Fruit fly (Drosophila melanogaster) whole organism, embryonic: ENCODE results near the gene TM9SF3.

Experiments used
- Bgb ChIP-seq: fragments of 200-800 bp; sonication (Bioruptor generic); IDR thresholded peaks from 2 replicates; pipeline ENCODE4 v1.3.6; 2022; ENCODE audit warnings: missing biosample characterization, missing genetic modification characterization; ENCODE audit not compliant: partially characterized antibody
- CG1024 ChIP-seq: fragments of 200-800 bp; sonication (Bioruptor generic); IDR thresholded peaks from 2 replicates; pipeline ENCODE4 v1.3.6; 2022; ENCODE audit warnings: missing biosample characterization, missing genetic modification characterization
- CG10274 ChIP-seq: fragments of 200-800 bp; sonication (Bioruptor generic); optimal IDR thresholded peaks from 3 replicates; lab custom pipeline; 2017; ENCODE audit warnings: missing biosample characterization, mild to moderate bottlenecking, missing genetic modification characterization
- CG10462 ChIP-seq: fragments of 200-800 bp; sonication (Bioruptor generic); optimal IDR thresholded peaks from 2 replicates; lab custom pipeline; 2016; ENCODE audit warnings: missing biosample characterization, missing genetic modification characterization
- CG11560 ChIP-seq: fragments of 200-800 bp; sonication (Bioruptor generic); IDR thresholded peaks from 3 replicates; pipeline ENCODE4 v1.3.6; 2022; ENCODE audit warnings: missing biosample characterization, missing genetic modification characterization
- CG13624 ChIP-seq: fragments of 200-800 bp; sonication (Bioruptor generic); optimal IDR thresholded peaks from 2 replicates; lab custom pipeline; 2016; ENCODE audit warnings: missing biosample characterization, missing genetic modification characterization
- CG1529 ChIP-seq: fragments of 200-800 bp; sonication (Bioruptor generic); optimal IDR thresholded peaks from 3 replicates; lab custom pipeline; 2018; ENCODE audit warnings: missing biosample characterization, missing genetic modification characterization
- CG1647 ChIP-seq: fragments of 200-800 bp; sonication (Bioruptor generic); optimal IDR thresholded peaks from 3 replicates; lab custom pipeline; 2016; ENCODE audit warnings: missing biosample characterization, missing genetic modification characterization
- CG18262 ChIP-seq: fragments of 200-800 bp; optimal IDR thresholded peaks from 3 replicates; lab custom pipeline; 2019; ENCODE audit warnings: missing biosample characterization, mild to moderate bottlenecking, missing genetic modification characterization, moderate library complexity
- CG2889 ChIP-seq: fragments of 200-800 bp; sonication (Bioruptor generic); IDR thresholded peaks from 3 replicates; pipeline ENCODE4 v1.3.6; 2022; ENCODE audit warnings: missing biosample characterization, missing genetic modification characterization
- CG30403 ChIP-seq: fragments of 200-800 bp; sonication (Bioruptor generic); optimal IDR thresholded peaks from 3 replicates; lab custom pipeline; 2016; ENCODE audit warnings: missing biosample characterization, missing genetic modification characterization
- CG34422 ChIP-seq: fragments of 200-800 bp; sonication (Bioruptor generic); IDR thresholded peaks from 3 replicates; pipeline ENCODE4 v1.3.6; 2022; ENCODE audit warnings: missing biosample characterization, missing genetic modification characterization
- CG3726 ChIP-seq: fragments of 200-800 bp; sonication (Bioruptor generic); IDR thresholded peaks from 3 replicates; pipeline ENCODE4, ENCODE4 v1.3.6; 2022; ENCODE audit warnings: missing biosample characterization, missing genetic modification characterization
- CG4730 ChIP-seq: fragments of 200-800 bp; sonication (Bioruptor generic); IDR thresholded peaks from 2 replicates; pipeline ENCODE4 v1.3.6; 2022; ENCODE audit warnings: missing biosample characterization, missing genetic modification characterization
- CG6272 ChIP-seq: fragments of 200-800 bp; sonication (Bioruptor generic); IDR thresholded peaks from 2 replicates; pipeline ENCODE4 v1.3.6; 2022; ENCODE audit warnings: missing biosample characterization, missing genetic modification characterization
- CG6683 ChIP-seq: fragments of 200-800 bp; sonication (Bioruptor generic); optimal IDR thresholded peaks from 2 replicates; lab custom pipeline; 2017; ENCODE audit warnings: missing biosample characterization, mild to moderate bottlenecking, missing genetic modification characterization, missing genetic modification reagents
- CG8089 ChIP-seq: fragments of 200-800 bp; sonication (Bioruptor generic); optimal IDR thresholded peaks from 3 replicates; lab custom pipeline; 2016; ENCODE audit warnings: missing biosample characterization, missing genetic modification characterization
- CG8281 ChIP-seq: fragments of 200-800 bp; sonication (Bioruptor generic); optimal IDR thresholded peaks from 2 replicates; lab custom pipeline; 2018; ENCODE audit warnings: missing biosample characterization, mild to moderate bottlenecking, missing genetic modification characterization, moderate library complexity
- CG8765 ChIP-seq: fragments of 200-800 bp; sonication (Bioruptor generic); IDR thresholded peaks from 2 replicates; pipeline ENCODE4 v1.3.6; 2022; ENCODE audit warnings: missing biosample characterization, missing genetic modification characterization
- CG8944 ChIP-seq: fragments of 200-800 bp; sonication (Bioruptor generic); optimal IDR thresholded peaks from 3 replicates; lab custom pipeline; 2016; ENCODE audit warnings: missing biosample characterization, missing genetic modification characterization
- CG9609 ChIP-seq: fragments of 200-800 bp; sonication (Bioruptor generic); optimal IDR thresholded peaks from 3 replicates; lab custom pipeline; 2016; ENCODE audit warnings: missing biosample characterization, missing genetic modification characterization
- CrebB ChIP-seq: fragments of 200-800 bp; sonication (Bioruptor generic); optimal IDR thresholded peaks from 3 replicates; lab custom pipeline; 2018; ENCODE audit warnings: missing biosample characterization, mild to moderate bottlenecking, missing genetic modification characterization
- D ChIP-seq, 2 experiments: fragments of 200-800 bp in 1 of 2; fragments of >200 bp in 1 of 2; sonication (Bioruptor generic) in 1 of 2; optimal IDR thresholded peaks; 2 replicates in 1 of 2; 3 replicates in 1 of 2; lab custom pipeline; 2017; ENCODE audit warnings: mild to moderate bottlenecking in 1 of 2, missing biosample characterization in 1 of 2, missing genetic modification characterization in 1 of 2, missing genetic modification reagents in 1 of 2
- D19B ChIP-seq: fragments of 200-800 bp; sonication (Bioruptor generic); optimal IDR thresholded peaks from 2 replicates; lab custom pipeline; 2017; ENCODE audit warnings: missing biosample characterization, mild to moderate bottlenecking, missing genetic modification characterization
- Drgx ChIP-seq: fragments of 200-800 bp; sonication (Bioruptor generic); IDR thresholded peaks from 2 replicates; pipeline ENCODE4 v1.3.6; 2022; ENCODE audit warnings: missing biosample characterization, missing genetic modification characterization
- E2f2 ChIP-seq: fragments of 200-800 bp; sonication (Bioruptor generic); IDR thresholded peaks from 2 replicates; pipeline ENCODE4 v1.3.6; 2022; ENCODE audit warnings: missing biosample characterization, missing genetic modification characterization
- HLHmδ ChIP-seq: fragments of 200-800 bp; sonication (Bioruptor generic); optimal IDR thresholded peaks from 2 replicates; lab custom pipeline; 2018; ENCODE audit warnings: missing biosample characterization, mild to moderate bottlenecking, missing genetic modification characterization, moderate library complexity
- Hey ChIP-seq: fragments of 200-800 bp; sonication (Bioruptor generic); optimal IDR thresholded peaks from 3 replicates; lab custom pipeline; 2018; ENCODE audit warnings: missing biosample characterization, mild to moderate bottlenecking, missing genetic modification characterization
- HmgZ ChIP-seq: fragments of 200-800 bp; sonication (Bioruptor generic); optimal IDR thresholded peaks from 2 replicates; lab custom pipeline; 2018; ENCODE audit warnings: missing biosample characterization, mild to moderate bottlenecking, missing genetic modification characterization
- Nf-YA ChIP-seq: fragments of 200-800 bp; sonication (Bioruptor generic); IDR thresholded peaks from 2 replicates; pipeline ENCODE4 v1.3.6; 2022; ENCODE audit warnings: missing biosample characterization, missing genetic modification characterization
- Nf-YC ChIP-seq: fragments of 200-800 bp; optimal IDR thresholded peaks from 3 replicates; lab custom pipeline; 2019; ENCODE audit warnings: missing biosample characterization, mild to moderate bottlenecking, missing genetic modification characterization, moderate library complexity
- Spps ChIP-seq: fragments of 200-800 bp; sonication (Bioruptor generic); optimal IDR thresholded peaks from 2 replicates; lab custom pipeline; 2018; ENCODE audit warnings: missing biosample characterization, mild to moderate bottlenecking, missing genetic modification characterization
- Xbp1 ChIP-seq: fragments of 200-800 bp; sonication (Bioruptor generic); optimal IDR thresholded peaks from 3 replicates; lab custom pipeline; 2016; ENCODE audit warnings: missing biosample characterization, mild to moderate bottlenecking, missing genetic modification characterization
- ap ChIP-seq: fragments of 200-800 bp; sonication (Bioruptor generic); IDR thresholded peaks from 2 replicates; pipeline ENCODE4 v1.3.6; 2022; ENCODE audit warnings: missing biosample characterization, missing genetic modification characterization
- cas ChIP-seq: fragments of 200-800 bp; sonication (Bioruptor generic); IDR thresholded peaks from 2 replicates; pipeline ENCODE4 v1.3.6; 2022; ENCODE audit warnings: missing biosample characterization, missing genetic modification characterization
- crp ChIP-seq, 2 experiments: fragments of 200-800 bp; sonication (Bioruptor generic); optimal IDR thresholded peaks; 2 replicates in 1 of 2; 3 replicates in 1 of 2; lab custom pipeline; 2017; ENCODE audit warnings: missing biosample characterization in 2 of 2, missing genetic modification characterization in 2 of 2, mild to moderate bottlenecking in 1 of 2, moderate library complexity in 1 of 2
- cwo ChIP-seq: fragments of 200-800 bp; sonication (Bioruptor generic); optimal IDR thresholded peaks from 3 replicates; lab custom pipeline; 2017; ENCODE audit warnings: missing biosample characterization, missing genetic modification characterization, mild to moderate bottlenecking, moderate library complexity, missing genetic modification reagents
- dmrt99B ChIP-seq: fragments of 200-800 bp; sonication (Bioruptor generic); optimal IDR thresholded peaks from 2 replicates; lab custom pipeline; 2018; ENCODE audit warnings: missing biosample characterization, mild to moderate bottlenecking, missing genetic modification characterization, moderate library complexity
- en ChIP-seq: fragments of 200-800 bp; sonication (Bioruptor generic); optimal IDR thresholded peaks from 2 replicates; lab custom pipeline; 2016; ENCODE audit warnings: missing biosample characterization, missing genetic modification characterization
- fru ChIP-seq: fragments of >200 bp; optimal IDR thresholded peaks from 2 replicates; lab custom pipeline; 2017
- hbn ChIP-seq: fragments of 200-800 bp; sonication (Bioruptor generic); IDR thresholded peaks from 2 replicates; pipeline ENCODE4 v1.3.6; 2022; ENCODE audit warnings: missing biosample characterization, missing genetic modification characterization; ENCODE audit not compliant: partially characterized antibody
- her ChIP-seq: fragments of 200-800 bp; sonication (Bioruptor generic); optimal IDR thresholded peaks from 2 replicates; lab custom pipeline; 2016; ENCODE audit warnings: missing biosample characterization, missing genetic modification characterization
- insv ChIP-seq, 2 experiments: fragments of 200-800 bp; sonication (Bioruptor generic); optimal IDR thresholded peaks; 3 replicates each; lab custom pipeline; 2016 to 2018; ENCODE audit warnings: missing biosample characterization in 2 of 2, missing genetic modification characterization in 2 of 2
- jigr1 ChIP-seq: fragments of 200-800 bp; sonication (Bioruptor generic); IDR thresholded peaks from 3 replicates; pipeline ENCODE4 v1.3.6; 2022; ENCODE audit warnings: missing biosample characterization, missing genetic modification characterization
- kay ChIP-seq: fragments of 200-800 bp; sonication (Bioruptor generic); optimal IDR thresholded peaks from 2 replicates; lab custom pipeline; 2016; ENCODE audit warnings: missing biosample characterization, missing genetic modification characterization
- p53 ChIP-seq: fragments of 200-800 bp; sonication (Bioruptor generic); optimal IDR thresholded peaks from 2 replicates; lab custom pipeline; 2016; ENCODE audit warnings: missing biosample characterization, missing genetic modification characterization
- pum ChIP-seq: fragments of 200-800 bp; sonication (Bioruptor generic); optimal IDR thresholded peaks from 2 replicates; lab custom pipeline; 2016; ENCODE audit warnings: missing biosample characterization, missing genetic modification characterization
- sens ChIP-seq: fragments of 200-800 bp; sonication (Bioruptor generic); peaks from one replicate; lab custom pipeline; 2016; ENCODE audit warnings: missing biosample characterization, missing genetic modification characterization
- unc-4 ChIP-seq: fragments of 200-800 bp; sonication (Bioruptor generic); IDR thresholded peaks from 2 replicates; pipeline ENCODE4 v1.3.6; 2022; ENCODE audit warnings: missing biosample characterization, missing genetic modification characterization; ENCODE audit not compliant: partially characterized antibody
- z ChIP-seq: fragments of 200-800 bp; sonication (Bioruptor generic); IDR thresholded peaks from 3 replicates; pipeline ENCODE4 v1.3.6; 2022; ENCODE audit warnings: missing biosample characterization, missing genetic modification characterization
- zf30C ChIP-seq: fragments of 200-800 bp; sonication (Bioruptor generic); optimal IDR thresholded peaks from 3 replicates; lab custom pipeline; 2018; ENCODE audit warnings: missing biosample characterization, mild to moderate bottlenecking, missing genetic modification characterization

TM9SF3 gene

dm6 chr3L:5583295-5583707 lies 20.5 kb downstream of the TM9SF3 start (continued):
- TF ChIP-seq D (optimal IDR thresholded peaks at IDR 0.05; lab: Kevin White, UChicago) (no peak), D (GFP tag; optimal IDR thresholded peaks at IDR 0.05; lab: Kevin White, UChicago) (peak; percentile 27), D19B (GFP tag; lab: Kevin White, UChicago) (no peak), insv (GFP tag; optimal IDR thresholded peaks at IDR 0.05; lab: Kevin White, UChicago) (peak in 1 of 2 experiments; percentile 43), CG13624 (GFP tag; lab: Kevin White, UChicago) (peak; percentile 90), CrebB (tag; lab: Kevin White, UChicago) (peak; percentile 52), CG11560 (tag; lab: Robert Waterston, UW) (peak; percentile 84), HmgZ (peak; percentile 88), E2f2 (GFP tag; lab: Robert Waterston, UW) (peak; percentile 85), CG2889 (GFP tag; lab: Robert Waterston, UW) (peak; percentile 89), zf30C (GFP tag; lab: Kevin White, UChicago) (peak; percentile 84), Bgb (GFP tag; lab: Robert Waterston, UW) (peak; percentile 83), CG1529 (GFP tag; lab: Kevin White, UChicago) (peak; percentile 21), z (GFP tag; lab: Robert Waterston, UW) (no peak), pum (GFP tag; lab: Kevin White, UChicago) (peak; percentile 90), Spps (tag; lab: Kevin White, UChicago) (peak; percentile 63), CG1647 (peak; percentile 85), CG4730 (peak; percentile 85), CG6272 (GFP tag; lab: Robert Waterston, UW) (peak; percentile 94), sens (peak; percentile 98), en (GFP tag; lab: Kevin White, UChicago) (peak; percentile 47), CG8089 (peak; percentile 64), cwo (GFP tag; lab: Kevin White, UChicago) (peak; percentile 52), CG8281 (tag; lab: Kevin White, UChicago) (peak; percentile 49), her (GFP tag; lab: Kevin White, UChicago) (peak; percentile 55), CG6683 (no peak), cas (GFP tag; lab: Robert Waterston, UW) (peak; percentile 90), unc-4 (GFP tag; lab: Robert Waterston, UW) (peak; percentile 86), CG18262 (tag; lab: Kevin White, UChicago) (no peak), Drgx (GFP tag; lab: Robert Waterston, UW) (peak; percentile 80), fru (lab: Kevin White, UChicago) (no peak), CG9609 (GFP tag; lab: Kevin White, UChicago) (peak; percentile 89), hbn (GFP tag; lab: Robert Waterston, UW) (peak; percentile 67), p53 (peak; percentile 52), Nf-YC (tag; lab: Kevin White, UChicago) (no peak), Nf-YA (GFP tag; lab: Robert Waterston, UW) (peak; percentile 60; the same call in 1 of the 2 replicates), CG8944 (peak; percentile 86), crp (GFP tag; optimal IDR thresholded peaks at IDR 0.05; lab: Kevin White, UChicago) (peak in 1 of 2 experiments; percentile 34), dmrt99B (no peak), Xbp1 (GFP tag; lab: Kevin White, UChicago) (peak; percentile 89), CG30403 (peak; percentile 89), Hey (no peak), CG34422 (GFP tag; lab: Robert Waterston, UW) (peak; percentile 92), CG10274 (GFP tag; lab: Kevin White, UChicago) (no peak), jigr1 (GFP tag; lab: Robert Waterston, UW) (peak; percentile 86; the same call in 2 of the 3 replicates), HLHmδ (GFP tag; lab: Kevin White, UChicago) (no peak), CG8765 (GFP tag; lab: Robert Waterston, UW) (peak; percentile 82), CG10462 (GFP tag; lab: Kevin White, UChicago) (peak; percentile 62), kay (peak; percentile 68), CG1024 (GFP tag; lab: Robert Waterston, UW) (peak; percentile 60), CG3726 (GFP tag; lab: Robert Waterston, UW) (peak; percentile 78; the same call in 2 of the 3 replicates), ap (peak; percentile 84)
